Fruit fly (Drosophila melanogaster) whole organism, embryonic: ENCODE results near the gene Roc1b.

Source experiments
- BtbVII ChIP-seq: fragments of 200-800 bp; sonication (Bioruptor generic); optimal IDR thresholded peaks from 3 replicates; lab custom pipeline; 2017; ENCODE audit warnings: missing biosample characterization, mild to moderate bottlenecking, missing genetic modification characterization
- CG12236 ChIP-seq: fragments of 200-800 bp; sonication (Bioruptor generic); optimal IDR thresholded peaks from 2 replicates; lab custom pipeline; 2016; ENCODE audit warnings: missing biosample characterization, missing genetic modification characterization
- CG1603 ChIP-seq: fragments of 200-800 bp; sonication (Bioruptor generic); optimal IDR thresholded peaks from 2 replicates; lab custom pipeline; 2019; ENCODE audit warnings: missing biosample characterization, mild to moderate bottlenecking, missing genetic modification characterization, moderate library complexity
- CG17612 ChIP-seq: fragments of 200-800 bp; sonication (Bioruptor generic); IDR thresholded peaks from 2 replicates; pipeline ENCODE4 v1.3.6; 2022; ENCODE audit warnings: missing biosample characterization, missing genetic modification characterization
- CG2116 ChIP-seq: fragments of 200-800 bp; sonication (Bioruptor generic); optimal IDR thresholded peaks from 3 replicates; lab custom pipeline; 2018; ENCODE audit warnings: missing biosample characterization, mild to moderate bottlenecking, missing genetic modification characterization
- CG2875 ChIP-seq: fragments of 200-800 bp; sonication (Bioruptor generic); optimal IDR thresholded peaks from 2 replicates; lab custom pipeline; 2017; ENCODE audit warnings: missing biosample characterization, mild to moderate bottlenecking, missing genetic modification characterization, missing genetic modification reagents
- CG33213 ChIP-seq: fragments of 200-800 bp; sonication (Bioruptor generic); optimal IDR thresholded peaks from 3 replicates; lab custom pipeline; 2016; ENCODE audit warnings: missing biosample characterization, missing genetic modification characterization
- CG3407 ChIP-seq: fragments of 200-800 bp; sonication (Bioruptor generic); optimal IDR thresholded peaks from 2 replicates; lab custom pipeline; 2018; ENCODE audit warnings: missing biosample characterization, mild to moderate bottlenecking, missing genetic modification characterization
- CG34224 ChIP-seq: fragments of 200-800 bp; sonication (Bioruptor generic); IDR thresholded peaks from 3 replicates; pipeline ENCODE4 v1.3.6; 2022; ENCODE audit warnings: missing biosample characterization, missing genetic modification characterization; ENCODE audit not compliant: partially characterized antibody
- CG34422 ChIP-seq: fragments of 200-800 bp; sonication (Bioruptor generic); IDR thresholded peaks from 3 replicates; pipeline ENCODE4 v1.3.6; 2022; ENCODE audit warnings: missing biosample characterization, missing genetic modification characterization
- CG4820 ChIP-seq: fragments of 200-800 bp; sonication (Bioruptor generic); optimal IDR thresholded peaks from 3 replicates; lab custom pipeline; 2016; ENCODE audit warnings: missing biosample characterization, missing genetic modification characterization
- CG6175 ChIP-seq: fragments of 200-800 bp; sonication (Bioruptor generic); IDR thresholded peaks from 3 replicates; pipeline ENCODE4 v1.3.6; 2022; ENCODE audit warnings: missing biosample characterization, missing genetic modification characterization
- CG6791 ChIP-seq: fragments of 200-800 bp; sonication (Bioruptor generic); IDR thresholded peaks from 3 replicates; pipeline ENCODE4 v1.3.6; 2022; ENCODE audit warnings: missing biosample characterization, missing genetic modification characterization; ENCODE audit not compliant: partially characterized antibody
- CG7987 ChIP-seq: fragments of 200-800 bp; sonication (Bioruptor generic); optimal IDR thresholded peaks from 2 replicates; lab custom pipeline; 2018; ENCODE audit warnings: missing biosample characterization, mild to moderate bottlenecking, missing genetic modification characterization, moderate library complexity
- CG8290 ChIP-seq, 3 experiments: fragments of 200-800 bp; sonication (Bioruptor generic); optimal IDR thresholded peaks; 2 replicates each; lab custom pipeline; 2016 to 2019; ENCODE audit warnings: missing biosample characterization in 3 of 3, missing genetic modification characterization in 3 of 3, mild to moderate bottlenecking in 2 of 3, moderate library complexity in 1 of 3
- CG8765 ChIP-seq: fragments of 200-800 bp; sonication (Bioruptor generic); IDR thresholded peaks from 2 replicates; pipeline ENCODE4 v1.3.6; 2022; ENCODE audit warnings: missing biosample characterization, missing genetic modification characterization
- CG9932 ChIP-seq: fragments of 200-800 bp; sonication (Bioruptor generic); IDR thresholded peaks from 2 replicates; pipeline ENCODE4 v1.3.6; 2022; ENCODE audit warnings: missing biosample characterization, missing genetic modification characterization
- CTCF ChIP-seq: fragments of 200-800 bp; sonication (Bioruptor generic); optimal IDR thresholded peaks from 2 replicates; lab custom pipeline; 2017; ENCODE audit warnings: missing biosample characterization, mild to moderate bottlenecking, missing genetic modification characterization, moderate library complexity
- CoRest ChIP-seq: fragments of 200-800 bp; sonication (Bioruptor generic); optimal IDR thresholded peaks from 3 replicates; lab custom pipeline; 2018; ENCODE audit warnings: missing biosample characterization, mild to moderate bottlenecking, missing genetic modification characterization, moderate library complexity
- Dfd ChIP-seq, 2 experiments: fragments of >200 bp; optimal IDR thresholded peaks; 2 replicates each; lab custom pipeline; 2017; ENCODE audit warnings: missing biosample characterization in 2 of 2, missing genetic modification characterization in 2 of 2
- Dp ChIP-seq: fragments of 200-800 bp; sonication (Bioruptor generic); optimal IDR thresholded peaks from 2 replicates; lab custom pipeline; 2018; ENCODE audit warnings: missing biosample characterization, mild to moderate bottlenecking, missing genetic modification characterization, moderate library complexity
- Eip74EF ChIP-seq, 2 experiments: fragments of 200-800 bp in 1 of 2; fragments of >200 bp in 1 of 2; sonication (Bioruptor generic) in 1 of 2; optimal IDR thresholded peaks; 2 replicates each; lab custom pipeline; 2017 to 2019; ENCODE audit warnings: missing biosample characterization in 2 of 2, missing genetic modification characterization in 2 of 2, mild to moderate bottlenecking in 1 of 2, moderate library complexity in 1 of 2
- Hmr ChIP-seq: fragments of 200-800 bp; sonication (Bioruptor generic); optimal IDR thresholded peaks from 3 replicates; lab custom pipeline; 2017; ENCODE audit warnings: mild to moderate bottlenecking, missing biosample characterization, missing genetic modification reagents, missing genetic modification characterization
- MTF-1 ChIP-seq: fragments of 200-800 bp; sonication (Bioruptor generic); optimal IDR thresholded peaks from 2 replicates; lab custom pipeline; 2018; ENCODE audit warnings: missing biosample characterization, mild to moderate bottlenecking, missing genetic modification characterization, borderline replicate concordance
- NfI ChIP-seq: fragments of 200-800 bp; sonication (Bioruptor generic); optimal IDR thresholded peaks from 3 replicates; lab custom pipeline; 2018; ENCODE audit warnings: missing biosample characterization, mild to moderate bottlenecking, missing genetic modification characterization, moderate library complexity
- Oli ChIP-seq: fragments of 200-800 bp; sonication (Bioruptor generic); optimal IDR thresholded peaks from 2 replicates; lab custom pipeline; 2018; ENCODE audit warnings: missing biosample characterization, mild to moderate bottlenecking, missing genetic modification characterization, moderate library complexity
- Sox102F ChIP-seq: fragments of 200-800 bp; sonication (Bioruptor generic); optimal IDR thresholded peaks from 2 replicates; lab custom pipeline; 2018; ENCODE audit warnings: missing biosample characterization, mild to moderate bottlenecking, missing genetic modification characterization, moderate library complexity
- ap ChIP-seq: fragments of 200-800 bp; sonication (Bioruptor generic); IDR thresholded peaks from 2 replicates; pipeline ENCODE4 v1.3.6; 2022; ENCODE audit warnings: missing biosample characterization, missing genetic modification characterization
- ato ChIP-seq: fragments of 200-800 bp; sonication (Bioruptor generic); IDR thresholded peaks from 2 replicates; pipeline ENCODE4 v1.3.6; 2022; ENCODE audit warnings: missing biosample characterization, missing genetic modification characterization; ENCODE audit not compliant: partially characterized antibody
- bigmax ChIP-seq: fragments of 200-800 bp; sonication (Bioruptor generic); optimal IDR thresholded peaks from 2 replicates; lab custom pipeline; 2018; ENCODE audit warnings: missing biosample characterization, mild to moderate bottlenecking, missing genetic modification characterization
- bowl ChIP-seq: fragments of 200-800 bp; sonication (Bioruptor generic); IDR thresholded peaks from 2 replicates; pipeline ENCODE4 v1.3.6; 2022; ENCODE audit warnings: missing biosample characterization, missing genetic modification characterization
- chinmo ChIP-seq: fragments of 200-800 bp; sonication (Bioruptor generic); IDR thresholded peaks from 4 replicates; pipeline ENCODE4 v1.3.6; 2022; ENCODE audit warnings: missing biosample characterization, missing genetic modification characterization; ENCODE audit not compliant: partially characterized antibody
- cwo ChIP-seq: fragments of 200-800 bp; sonication (Bioruptor generic); optimal IDR thresholded peaks from 3 replicates; lab custom pipeline; 2017; ENCODE audit warnings: missing biosample characterization, missing genetic modification characterization, mild to moderate bottlenecking, moderate library complexity, missing genetic modification reagents
- gfzf ChIP-seq: fragments of 200-800 bp; sonication (Bioruptor generic); optimal IDR thresholded peaks from 2 replicates; lab custom pipeline; 2016; ENCODE audit warnings: missing biosample characterization, mild to moderate bottlenecking, missing genetic modification characterization, moderate library complexity
- ken ChIP-seq: fragments of 200-800 bp; sonication (Bioruptor generic); IDR thresholded peaks from 3 replicates; pipeline ENCODE4 v1.3.6; 2022; ENCODE audit warnings: missing biosample characterization, missing genetic modification characterization
- lov ChIP-seq, 2 experiments: fragments of 200-800 bp in 1 of 2; fragments of >200 bp in 1 of 2; sonication (Bioruptor generic) in 1 of 2; IDR thresholded peaks in 1 of 2; optimal IDR thresholded peaks in 1 of 2; 2 replicates in 1 of 2; 3 replicates in 1 of 2; pipeline versions ENCODE4 v1.3.6 to Lab custom; 2017 to 2022; ENCODE audit warnings: missing biosample characterization in 1 of 2, missing genetic modification characterization in 1 of 2
- nau ChIP-seq: fragments of 200-800 bp; sonication (Bioruptor generic); optimal IDR thresholded peaks from 3 replicates; lab custom pipeline; 2017; ENCODE audit warnings: missing biosample characterization, mild to moderate bottlenecking, missing genetic modification characterization, missing genetic modification reagents
- nom ChIP-seq: fragments of 200-800 bp; sonication (Bioruptor generic); optimal IDR thresholded peaks from 2 replicates; lab custom pipeline; 2017; ENCODE audit warnings: missing biosample characterization, missing genetic modification characterization, mild to moderate bottlenecking, moderate library complexity, missing genetic modification reagents
- pho ChIP-seq: fragments of 200-800 bp; sonication (Bioruptor generic); optimal IDR thresholded peaks from 2 replicates; lab custom pipeline; 2016; ENCODE audit warnings: missing biosample characterization, missing genetic modification characterization
- seq ChIP-seq: fragments of 200-800 bp; sonication (Bioruptor generic); IDR thresholded peaks from 2 replicates; pipeline ENCODE4 v1.3.6; 2022; ENCODE audit warnings: missing biosample characterization, missing genetic modification characterization
- sim ChIP-seq: fragments of 200-800 bp; sonication (Bioruptor generic); IDR thresholded peaks from 2 replicates; pipeline ENCODE4 v1.3.6; 2022; ENCODE audit warnings: missing biosample characterization, missing genetic modification characterization
- slbo ChIP-seq: fragments of 200-800 bp; sonication (Bioruptor generic); IDR thresholded peaks from 2 replicates; pipeline ENCODE4 v1.3.6; 2022; ENCODE audit warnings: missing biosample characterization, missing genetic modification characterization
- sqz ChIP-seq: fragments of 200-800 bp; sonication (Bioruptor generic); optimal IDR thresholded peaks from 3 replicates; lab custom pipeline; 2018; ENCODE audit warnings: missing biosample characterization, mild to moderate bottlenecking, missing genetic modification characterization
- stwl ChIP-seq: fragments of 200-800 bp; sonication (Bioruptor generic); optimal IDR thresholded peaks from 3 replicates; lab custom pipeline; 2018; ENCODE audit warnings: missing biosample characterization, mild to moderate bottlenecking, missing genetic modification characterization, moderate library complexity
- tll ChIP-seq, 2 experiments: fragments of 200-800 bp in 1 of 2; fragments of >200 bp in 1 of 2; sonication (Bioruptor generic) in 1 of 2; optimal IDR thresholded peaks; 2 replicates each; lab custom pipeline; 2017 to 2019; ENCODE audit warnings: missing biosample characterization in 2 of 2, missing genetic modification characterization in 2 of 2, mild to moderate bottlenecking in 1 of 2, moderate library complexity in 1 of 2

The Roc1b gene

dm6 chr3L:331842-332802, 25.7 kb upstream of the Roc1b start, which contains the start of gene mthl9 (continued):
- TF ChIP-seq nau (GFP tag; lab: Kevin White, UChicago) = peak; percentile 45
- no peak for TF ChIP-seq CG3407 (GFP tag; lab: Kevin White, UChicago)
- no peak for TF ChIP-seq Sox102F (GFP tag; lab: Kevin White, UChicago)
- peak; percentile 30; the same call in 1 of the 2 replicates for TF ChIP-seq CG9932 (GFP tag; lab: Robert Waterston, UW)
- 0 out of 3 replicates have a peak, but pooled peaks have one; percentile 25 for TF ChIP-seq ken (GFP tag; lab: Robert Waterston, UW)
- peak; percentile 80 for TF ChIP-seq CTCF (GFP tag; lab: Kevin White, UChicago)
- no peak for TF ChIP-seq lov (optimal IDR thresholded peaks at IDR 0.05; lab: Kevin White, UChicago)
- TF ChIP-seq lov (GFP tag; IDR thresholded peaks at IDR 0.05; lab: Robert Waterston, UW) = no peak
- TF ChIP-seq BtbVII (GFP tag; lab: Kevin White, UChicago) = peak; percentile 57
- 0 out of 3 replicates have a peak, but pooled peaks have one; percentile 52 for TF ChIP-seq CG34224 (GFP tag; lab: Robert Waterston, UW)
- no peak for TF ChIP-seq bowl
- TF ChIP-seq CG17612 (GFP tag; lab: Robert Waterston, UW) = no peak
- peak; percentile 17 for TF ChIP-seq CoRest
- TF ChIP-seq CG33213 (GFP tag; lab: Kevin White, UChicago) = no peak
- peak; percentile 49 for TF ChIP-seq Hmr
- TF ChIP-seq Oli = no peak
- no peak for TF ChIP-seq Dfd (GFP tag; optimal IDR thresholded peaks at IDR 0.05; lab: Kevin White, UChicago)
- peak; percentile 36; the same call in 1 of the 2 replicates for TF ChIP-seq slbo (GFP tag; lab: Robert Waterston, UW)
- peak in 1 of 2 experiments; percentile 15 for TF ChIP-seq Eip74EF (GFP tag; optimal IDR thresholded peaks at IDR 0.05; lab: Kevin White, UChicago)
- peak; percentile 56; the same call in 1 of the 3 replicates for TF ChIP-seq CG34422
- peak; percentile 6 for TF ChIP-seq MTF-1 (GFP tag; lab: Kevin White, UChicago)
- 0 out of 2 replicates have a peak, but pooled peaks have one; percentile 17 for TF ChIP-seq ato (GFP tag; lab: Robert Waterston, UW)
- no peak for TF ChIP-seq CG8765 (GFP tag; lab: Robert Waterston, UW)
- peak; percentile 38 for TF ChIP-seq Dp (GFP tag; lab: Kevin White, UChicago)
- peak; percentile 8 for TF ChIP-seq NfI (GFP tag; lab: Kevin White, UChicago)
- peak; percentile 2 for TF ChIP-seq pho (GFP tag; lab: Kevin White, UChicago)
- TF ChIP-seq CG12236 (GFP tag; lab: Kevin White, UChicago) = no peak
- 0 out of 3 replicates have a peak, but pooled peaks have one; percentile 26 for TF ChIP-seq CG6175 (GFP tag; lab: Robert Waterston, UW)
- peak; percentile 32 for TF ChIP-seq gfzf (GFP tag; lab: Kevin White, UChicago)
- TF ChIP-seq CG4820 = no peak
- 0 out of 2 replicates have a peak, but pooled peaks have one; percentile 19 for TF ChIP-seq seq
- TF ChIP-seq bigmax (GFP tag; lab: Kevin White, UChicago) = no peak
- no peak for TF ChIP-seq CG2875 (GFP tag; lab: Kevin White, UChicago)
- no peak for TF ChIP-seq tll (GFP tag; optimal IDR thresholded peaks at IDR 0.05; lab: Kevin White, UChicago)
- TF ChIP-seq chinmo (GFP tag; lab: Robert Waterston, UW) = peak; percentile 99
- TF ChIP-seq CG1603 (tag; lab: Kevin White, UChicago) = no peak
- TF ChIP-seq ap (GFP tag; lab: Robert Waterston, UW) = no peak
- no peak for TF ChIP-seq CG8290 (GFP tag; optimal IDR thresholded peaks at IDR 0.05; lab: Kevin White, UChicago)
- TF ChIP-seq CG8290 (tag; optimal IDR thresholded peaks at IDR 0.05; lab: Kevin White, UChicago) = peak in 1 of 2 experiments; percentile 8
- peak; percentile 68 for TF ChIP-seq nom
- peak; percentile 53 for TF ChIP-seq sqz
- no peak for TF ChIP-seq sim (GFP tag; lab: Robert Waterston, UW)
- no peak for TF ChIP-seq CG6791
- TF ChIP-seq stwl (tag; lab: Kevin White, UChicago) = peak; percentile 26
- no peak for TF ChIP-seq CG7987 (GFP tag; lab: Kevin White, UChicago)
- TF ChIP-seq cwo (GFP tag; lab: Kevin White, UChicago) = peak; percentile 60
- TF ChIP-seq CG2116 = peak; percentile 1
